Worm (Caenorhabditis elegans): ENCODE data around the gene trpp-6.

trpp-6 gene

ce11 chrV:10003315-10003969 is 11.7 kb downstream of the trpp-6 start (continued):
- TF ChIP-seq nhr-28 (tag; optimal IDR thresholded peaks at IDR 0.05) (no peak), ceh-28 (tag; optimal IDR thresholded peaks at IDR 0.05) (no peak), elt-1 (tag; optimal IDR thresholded peaks at IDR 0.05) (no peak), zag-1 (tag; optimal IDR thresholded peaks at IDR 0.05) (no peak), nhr-23 (tag; optimal IDR thresholded peaks at IDR 0.05) (peak; percentile 44), elt-3 (tag; optimal IDR thresholded peaks at IDR 0.05) (no peak), mml-1 (tag; optimal IDR thresholded peaks at IDR 0.05) (no peak), elt-2 (tag; optimal IDR thresholded peaks at IDR 0.05) (peak; percentile 79), R02D3.7 (tag; optimal IDR thresholded peaks at IDR 0.05) (no peak), ztf-4 (tag; optimal IDR thresholded peaks at IDR 0.05) (no peak), egl-5 (tag; optimal IDR thresholded peaks at IDR 0.05) (no peak), egl-27 (tag; optimal IDR thresholded peaks at IDR 0.05) (no peak)

- TF ChIP-seq pha-4 (tag; optimal IDR thresholded peaks at IDR 0.05), result peak; percentile 53
Measured at ce11 chrV:10004048-10004761, 12.5 kb downstream of the trpp-6 start, which contains the start of gene uda-1. TSS of gene uda-1 (plus strand) at chrV:10004755.

- TF ChIP-seq ceh-16 (tag; optimal IDR thresholded peaks at IDR 0.05) (no peak), ZK546.5 (tag; optimal IDR thresholded peaks at IDR 0.05) (no peak), unc-39 (tag; optimal IDR thresholded peaks at IDR 0.05) (no peak)
Measured at ce11 chrV:10006374-10006773, 14.7 kb downstream of the trpp-6 start.

ce11 chrV:10007484-10007883 is 15.8 kb downstream of the trpp-6 start:
- TF ChIP-seq lin-15B (tag; optimal IDR thresholded peaks at IDR 0.05) (no peak), nhr-67 (tag; optimal IDR thresholded peaks at IDR 0.05) (no peak), pha-4 (tag; optimal IDR thresholded peaks at IDR 0.05) (peak; percentile 2)

- no peak for TF ChIP-seq ceh-16 (tag; optimal IDR thresholded peaks at IDR 0.05)
- no peak for TF ChIP-seq hmg-11 (tag; optimal IDR thresholded peaks at IDR 0.05)
- TF ChIP-seq eor-1 (tag; optimal IDR thresholded peaks at IDR 0.05), result no peak
- TF ChIP-seq tbx-2 (tag; optimal IDR thresholded peaks at IDR 0.05), result no peak
Measured at ce11 chrV:10011623-10012022, 19.9 kb downstream of the trpp-6 start, which contains the start of gene lea-1. TSS of gene lea-1 (plus strand) at chrV:10011923.

ce11 chrV:10012639-10013038 is 20.9 kb downstream of the trpp-6 start:
- TF ChIP-seq hmg-11 (tag; optimal IDR thresholded peaks at IDR 0.05), result no peak
- no peak for TF ChIP-seq nhr-67 (tag; optimal IDR thresholded peaks at IDR 0.05)
- TF ChIP-seq elt-2 (tag; optimal IDR thresholded peaks at IDR 0.05), result peak; percentile 68
- no peak for TF ChIP-seq mdl-1 (tag; optimal IDR thresholded peaks at IDR 0.05)
- no peak for TF ChIP-seq ceh-28 (tag; optimal IDR thresholded peaks at IDR 0.05)
- TF ChIP-seq pha-4 (tag; optimal IDR thresholded peaks at IDR 0.05), result peak; percentile 23
- TF ChIP-seq R02D3.7 (tag; optimal IDR thresholded peaks at IDR 0.05), result no peak
- peak in 2 of 3 experiments; percentile 92 to 93 for TF ChIP-seq elt-3 (tag; optimal IDR thresholded peaks at IDR 0.05)
- TF ChIP-seq ama-1 (optimal IDR thresholded peaks at IDR 0.05), result no peak
- TF ChIP-seq pqm-1 (tag; optimal IDR thresholded peaks at IDR 0.05), result peak; percentile 62
- no peak for TF ChIP-seq fkh-2 (tag; optimal IDR thresholded peaks at IDR 0.05)
- TF ChIP-seq mml-1 (tag; optimal IDR thresholded peaks at IDR 0.05), result no peak
- TF ChIP-seq ZK546.5 (tag; optimal IDR thresholded peaks at IDR 0.05), result no peak

ce11 chrV:10018291-10018690 is 26.6 kb downstream of the trpp-6 start:
- no peak for TF ChIP-seq mdl-1 (tag; optimal IDR thresholded peaks at IDR 0.05)

ce11 chrV:10019083-10019624 is 27.5 kb downstream of the trpp-6 start:
- no peak for TF ChIP-seq nhr-28 (tag; optimal IDR thresholded peaks at IDR 0.05)
- no peak for TF ChIP-seq jun-1 (tag; optimal IDR thresholded peaks at IDR 0.05)
- no peak for TF ChIP-seq elt-1 (tag; optimal IDR thresholded peaks at IDR 0.05)
- no peak for TF ChIP-seq nhr-67 (tag; optimal IDR thresholded peaks at IDR 0.05)
- TF ChIP-seq hmg-11 (tag; optimal IDR thresholded peaks at IDR 0.05), result no peak
- TF ChIP-seq eor-1 (tag; optimal IDR thresholded peaks at IDR 0.05), result no peak
- no peak for TF ChIP-seq nhr-76 (tag; optimal IDR thresholded peaks at IDR 0.05)
- TF ChIP-seq nhr-25 (tag; optimal IDR thresholded peaks at IDR 0.05), result no peak
- TF ChIP-seq nhr-77 (tag; optimal IDR thresholded peaks at IDR 0.05), result no peak
- TF ChIP-seq nhr-23 (tag; optimal IDR thresholded peaks at IDR 0.05), result no peak
- no peak for TF ChIP-seq nhr-11 (tag; optimal IDR thresholded peaks at IDR 0.05)
- TF ChIP-seq elt-3 (tag; optimal IDR thresholded peaks at IDR 0.05), result no peak
- no peak for TF ChIP-seq fkh-2 (tag; optimal IDR thresholded peaks at IDR 0.05)
- TF ChIP-seq sea-2 (GFP tag; optimal IDR thresholded peaks at IDR 0.05), result no peak
